Worm (Caenorhabditis elegans): ENCODE data around the gene swan-1.

DNA sequence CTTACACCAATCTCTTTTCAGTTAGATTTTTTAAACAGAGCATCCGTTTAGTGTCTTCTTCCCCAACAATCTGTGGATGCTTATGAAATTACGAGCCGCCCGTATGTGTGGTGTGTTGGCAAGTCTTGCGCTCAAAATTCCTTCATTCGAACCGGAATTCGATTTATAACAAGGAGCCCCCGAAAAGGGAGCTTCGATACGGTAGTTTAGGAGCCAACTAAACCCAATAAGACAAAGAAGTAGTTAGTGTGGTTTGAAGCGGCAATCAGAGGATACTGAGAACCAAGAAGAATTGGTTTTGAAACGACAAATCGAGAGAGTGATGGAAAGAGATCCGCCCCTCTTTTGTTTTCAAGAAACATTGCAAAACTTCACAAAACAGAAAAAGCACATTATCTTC lies 5.3 kb upstream of the swan-1 start:
- TF ChIP-seq lsy-2 (tag; optimal IDR thresholded peaks at IDR 0.05) = no peak
- TF ChIP-seq nhr-237 (tag; optimal IDR thresholded peaks at IDR 0.05) = no peak
- TF ChIP-seq zip-8 (tag; optimal IDR thresholded peaks at IDR 0.05) = no peak
- TF ChIP-seq unc-62 (GFP tag; optimal IDR thresholded peaks at IDR 0.05) = no peak
- no peak for TF ChIP-seq sptf-1 (tag; optimal IDR thresholded peaks at IDR 0.05)
- no peak for TF ChIP-seq pha-4 (tag; optimal IDR thresholded peaks at IDR 0.05)
- TF ChIP-seq nhr-76 (tag; optimal IDR thresholded peaks at IDR 0.05) = no peak
- no peak for TF ChIP-seq nhr-12 (tag; optimal IDR thresholded peaks at IDR 0.05)
- TF ChIP-seq ztf-11 (tag; optimal IDR thresholded peaks at IDR 0.05) = no peak
- TF ChIP-seq tbx-8 (GFP tag; optimal IDR thresholded peaks at IDR 0.05) = no peak

Measured in whole organism, mixed stage, embryonic.